Worm (Caenorhabditis elegans) whole organism, dauer: Measurements from ENCODE around the gene ttn-1.

Source experiments
- unc-62 ChIP-seq: sonication (generic microtip); optimal IDR thresholded peaks from 2 replicates; lab custom pipeline; 2017; ENCODE audit warnings: missing biosample characterization, missing genetic modification reagents, missing genetic modification characterization

The ttn-1 gene

DNA sequence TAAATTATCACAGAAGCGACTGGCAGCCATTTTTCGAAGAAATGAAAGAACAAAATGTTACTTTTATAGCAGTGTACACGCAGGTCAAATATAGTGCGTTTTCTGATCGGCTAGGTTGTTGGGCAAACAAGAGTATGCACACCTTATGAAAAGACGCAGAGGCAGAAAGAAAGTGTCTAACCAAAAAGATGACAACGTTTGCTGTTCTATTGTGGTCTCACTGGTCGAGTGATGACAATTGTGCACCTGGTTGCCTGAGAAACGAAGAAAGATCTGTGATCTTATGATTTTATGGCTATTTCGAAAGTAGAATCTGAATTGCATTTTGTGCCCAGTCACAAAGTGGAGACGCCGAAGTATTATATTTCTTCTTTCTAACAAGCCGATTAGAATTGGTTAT lies 91.9 kb downstream of the ttn-1 start, which contains the start of gene F17A9.4:
F17A9.4 (minus strand) TSS at position 97 of the 400 bp plus-strand sequence.
- no peak for TF ChIP-seq unc-62 (GFP tag; lab: Kevin White, UChicago)

DNA sequence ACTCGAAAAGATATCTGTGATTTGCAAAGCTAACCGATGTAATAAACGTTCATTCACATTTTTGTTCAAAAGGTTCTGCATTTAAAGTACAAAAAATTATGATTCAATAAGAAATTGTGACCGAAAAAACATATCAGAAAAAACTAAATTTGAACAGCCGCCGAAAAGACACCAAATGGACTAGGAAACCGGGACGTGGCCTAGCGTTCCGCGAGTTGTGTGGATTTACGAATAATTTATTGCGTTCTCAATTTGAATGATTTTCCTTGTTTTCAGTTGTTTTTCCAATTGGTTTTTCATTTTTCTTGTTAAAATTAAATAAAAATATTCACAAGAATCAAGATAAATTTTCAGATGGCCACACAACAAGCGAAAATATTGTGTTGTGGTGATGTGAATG lies 95.0 kb downstream of the ttn-1 start, which contains the start of gene cwf-19L1:
cwf-19L1 (plus strand) TSS at position 355 of the 400 bp plus-strand sequence.
- TF ChIP-seq unc-62 (GFP tag; lab: Kevin White, UChicago): no peak

DNA sequence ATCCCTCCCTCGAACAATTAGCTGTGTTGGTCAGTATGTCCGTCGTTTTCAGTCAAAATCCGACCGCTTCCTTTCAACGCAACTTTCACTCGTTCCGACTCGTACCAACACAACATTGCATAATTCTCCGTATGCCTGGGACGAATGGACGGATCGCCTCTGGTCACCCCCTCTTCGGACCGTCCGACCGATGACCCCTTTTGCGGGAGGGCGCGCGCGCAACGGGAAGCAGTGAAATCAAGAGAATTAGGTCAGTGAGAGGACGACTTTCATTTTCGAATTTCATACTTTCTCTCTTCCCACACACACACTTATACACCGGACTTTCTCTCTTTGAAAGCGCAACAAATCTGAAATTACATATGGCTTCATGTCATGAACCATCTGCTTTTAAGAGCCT lies 97.1 kb downstream of the ttn-1 start, which contains the start of gene atf-8:
atf-8 (plus strand) TSS at position 234 of the 400 bp plus-strand sequence.
- TF ChIP-seq unc-62 (GFP tag; lab: Kevin White, UChicago): no peak

DNA sequence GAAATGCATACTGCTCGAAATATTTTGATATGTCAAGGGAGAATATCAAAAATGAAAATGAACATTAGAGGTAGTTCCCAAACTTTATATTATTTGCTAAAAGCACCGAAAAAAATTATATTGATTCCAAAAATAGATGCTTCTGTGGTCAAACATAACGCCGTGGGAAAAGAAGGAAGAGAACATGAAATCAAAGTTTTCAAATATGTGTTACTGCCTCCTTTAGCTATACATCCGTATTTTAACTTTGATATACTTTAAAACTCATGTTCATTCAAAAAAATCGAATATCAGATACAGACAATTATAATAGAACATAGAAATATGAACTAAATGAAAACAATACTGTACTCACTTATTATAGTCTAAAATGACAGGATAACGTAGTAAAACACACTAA lies 99.0 kb downstream of the ttn-1 start, which contains the start of gene Y38A10A.11:
Y38A10A.11 (minus strand) TSS at position 101 of the 400 bp plus-strand sequence.
- TF ChIP-seq unc-62 (GFP tag; lab: Kevin White, UChicago): no peak

DNA sequence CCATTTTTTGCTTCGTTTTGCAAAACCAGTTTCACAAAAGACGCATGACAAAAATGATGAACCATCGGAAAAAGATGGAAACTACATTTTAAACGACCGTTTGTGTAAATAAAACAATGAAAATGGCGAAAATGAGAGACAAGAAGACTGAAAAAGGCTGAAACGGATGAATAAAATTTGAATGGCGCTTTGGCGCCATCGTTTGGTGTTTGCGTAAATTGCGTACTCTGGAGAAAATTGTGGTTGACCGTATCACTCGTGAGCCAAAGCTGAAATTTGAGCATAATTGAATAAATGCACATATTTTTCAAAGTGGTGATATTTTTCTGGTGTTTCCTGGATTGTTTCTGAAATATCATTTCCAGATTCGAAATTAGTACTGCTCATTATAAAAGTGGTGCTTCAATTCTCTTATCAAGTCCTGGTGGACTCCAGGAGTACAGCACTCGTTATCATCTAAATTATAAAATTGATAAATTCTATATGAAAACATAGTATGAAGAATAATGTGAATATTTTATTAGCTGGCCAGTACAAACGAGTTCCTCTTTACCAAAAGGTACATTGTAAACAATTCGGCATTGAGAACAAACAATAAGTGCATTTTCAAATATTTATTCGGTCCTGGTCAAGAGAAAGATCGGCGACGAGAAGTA lies 101.1 kb downstream of the ttn-1 start:
- TF ChIP-seq unc-62 (GFP tag; lab: Kevin White, UChicago): no peak

DNA sequence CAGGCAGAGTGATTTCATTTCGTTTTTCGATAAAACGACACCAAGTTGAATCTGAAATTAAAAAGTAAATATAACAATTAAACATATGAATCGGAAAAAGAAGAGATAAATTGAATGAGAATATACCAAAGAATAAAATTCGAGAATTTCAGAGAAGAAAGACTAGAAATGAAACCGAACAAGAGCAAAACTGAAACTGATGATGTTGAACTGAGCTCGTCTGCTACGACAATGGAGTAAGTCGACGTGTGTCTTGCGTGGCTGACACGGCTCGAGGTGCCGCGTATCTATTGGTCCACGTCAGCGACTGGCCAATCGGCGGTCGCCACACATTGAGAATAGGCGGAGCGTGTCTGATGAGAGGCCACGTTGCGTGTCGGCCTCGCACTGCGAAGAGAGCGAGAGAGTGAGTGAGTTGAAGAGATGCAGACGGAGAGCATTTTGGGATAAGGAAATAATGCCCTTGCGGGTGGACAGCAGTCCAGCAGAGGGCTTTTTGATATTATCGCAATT lies 101.9 kb downstream of the ttn-1 start, which contains the start of gene crt-1:
crt-1 (minus strand) TSS at position 51 of the 513 bp plus-strand sequence.
- TF ChIP-seq unc-62 (GFP tag; lab: Kevin White, UChicago): no peak

DNA sequence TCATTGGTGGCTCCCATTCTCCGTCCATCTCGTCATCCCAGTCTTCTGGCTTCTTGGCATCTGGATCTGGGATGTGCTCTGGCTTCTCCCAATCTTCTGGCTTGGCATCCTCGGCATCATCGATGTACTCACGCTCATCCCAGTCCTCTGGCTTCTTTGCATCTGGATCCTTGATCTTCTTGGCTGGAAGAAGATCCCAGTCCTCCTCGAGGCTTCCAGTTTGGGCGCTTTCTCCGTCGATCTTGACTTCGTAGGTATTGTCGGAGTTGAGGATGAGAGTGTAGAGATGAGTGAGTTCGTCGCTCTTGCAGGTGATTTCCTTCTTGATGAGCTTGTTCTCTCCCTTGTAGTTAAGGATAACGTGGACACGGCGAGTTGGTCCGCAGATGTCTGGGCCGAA lies 102.8 kb downstream of the ttn-1 start:
- TF ChIP-seq unc-62 (GFP tag; lab: Kevin White, UChicago): no peak

DNA sequence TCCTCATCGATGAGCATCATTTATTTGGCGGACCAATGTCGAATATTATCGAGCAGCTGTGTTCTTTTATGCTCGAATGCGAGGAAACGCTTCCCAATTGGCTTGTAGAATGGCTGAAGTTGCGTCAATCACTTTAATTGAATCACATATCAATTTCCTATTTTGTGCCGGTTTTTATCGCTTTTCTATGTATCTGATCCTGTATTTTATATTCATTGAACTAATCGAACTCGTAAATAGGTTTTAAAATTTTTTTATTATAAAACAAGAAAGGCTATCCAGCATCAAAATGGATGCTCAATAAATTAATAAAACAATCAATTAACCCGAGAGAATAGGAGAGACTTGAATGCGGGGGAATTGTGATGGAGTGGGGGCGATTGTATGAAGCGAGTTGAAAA lies 103.7 kb downstream of the ttn-1 start:
- TF ChIP-seq unc-62 (GFP tag; lab: Kevin White, UChicago): no peak

DNA sequence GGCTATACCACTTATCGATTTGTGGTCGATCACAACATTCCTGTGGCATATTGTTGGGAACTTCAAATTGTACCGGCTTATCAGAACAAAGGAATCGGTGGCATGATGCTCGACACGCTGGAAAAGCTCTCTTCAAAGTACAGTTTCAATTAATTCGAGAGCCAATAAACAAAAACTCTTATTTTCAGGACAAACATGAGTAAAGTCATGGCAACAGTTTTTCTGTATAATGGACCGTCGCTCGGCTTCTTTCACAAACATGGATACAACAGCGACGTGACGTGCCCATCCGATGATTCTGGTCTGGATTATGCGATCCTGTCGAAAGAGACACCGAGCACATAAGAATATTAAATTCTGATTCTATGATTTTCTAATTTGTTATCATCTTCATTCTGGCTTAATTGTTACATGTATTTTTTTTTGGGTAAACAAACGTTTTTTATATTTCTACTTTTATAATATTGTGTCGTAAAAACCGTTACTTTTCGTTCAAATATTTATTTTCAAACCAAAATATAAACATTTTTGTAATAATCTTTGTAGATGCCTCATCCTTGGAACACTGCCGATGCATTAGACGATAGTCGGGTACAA lies 105.8 kb downstream of the ttn-1 start, which contains the start of gene smut-1:
smut-1 (plus strand) TSS at position 547 of the 597 bp plus-strand sequence.
- no peak for TF ChIP-seq unc-62 (GFP tag; lab: Kevin White, UChicago)

DNA sequence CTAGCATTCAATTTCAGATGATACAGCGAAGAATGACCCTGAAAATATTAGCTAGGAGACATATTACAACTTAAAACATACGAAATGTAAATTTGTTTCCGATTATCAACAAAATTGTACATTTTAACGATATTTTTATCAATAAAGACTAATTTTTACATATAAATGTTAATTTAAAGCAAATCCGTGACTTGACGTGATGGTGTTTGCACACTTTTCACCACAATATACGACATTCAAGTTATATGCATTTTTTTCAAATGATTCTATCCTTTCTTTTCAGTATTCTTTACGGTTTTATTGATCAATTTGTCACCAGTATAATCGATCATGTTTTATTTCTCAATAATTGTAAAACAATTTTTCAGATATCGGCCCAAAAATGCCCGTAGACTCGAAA lies 106.6 kb downstream of the ttn-1 start, which contains the start of gene Y38A10A.7:
Y38A10A.7 (plus strand) TSS at position 369 of the 400 bp plus-strand sequence.
- TF ChIP-seq unc-62 (GFP tag; lab: Kevin White, UChicago): no peak
